Worm (Caenorhabditis elegans) whole organism, L1 larva: ENCODE data around the gene ztf-27.

Experiments used
- C04F5.9 ChIP-seq: sonication (generic microtip); optimal IDR thresholded peaks from 2 replicates; lab custom pipeline; 2016; ENCODE audit warnings: missing genetic modification characterization, missing compliant biosample characterization
- Y116A8C.19 ChIP-seq: sonication (generic microtip); optimal IDR thresholded peaks from 2 replicates; lab custom pipeline; 2016; ENCODE audit warnings: missing compliant biosample characterization, missing genetic modification characterization, borderline replicate concordance
- aha-1 ChIP-seq: fragments of 150-350 bp; optimal IDR thresholded peaks from 2 replicates; lab custom pipeline; 2014; ENCODE audit warnings: missing biosample characterization, missing genetic modification characterization
- alr-1 ChIP-seq: fragments of 200-800 bp; sonication (Bioruptor generic); optimal IDR thresholded peaks from 2 replicates; lab custom pipeline; 2018; ENCODE audit warnings: borderline replicate concordance, mild to moderate bottlenecking, missing genetic modification characterization, missing compliant biosample characterization
- blmp-1 ChIP-seq: fragments of 150-350 bp; optimal IDR thresholded peaks from 2 replicates; lab custom pipeline; 2014; ENCODE audit warnings: missing biosample characterization, missing genetic modification characterization
- ceh-63 ChIP-seq: fragments of 200-800 bp; sonication (Bioruptor generic); optimal IDR thresholded peaks from 2 replicates; lab custom pipeline; 2018; ENCODE audit warnings: mild to moderate bottlenecking, missing genetic modification characterization, missing compliant biosample characterization
- ceh-88 ChIP-seq: fragments of 200-800 bp; sonication (Bioruptor generic); IDR thresholded peaks from 2 replicates; pipeline ENCODE4 v1.3.6; 2022; ENCODE audit warnings: missing genetic modification characterization, missing compliant biosample characterization
- efl-1 ChIP-seq, 4 experiments: fragments of 150-350 bp; optimal IDR thresholded peaks in 3 of 4; peaks in 1 of 4; 1 replicate in 1 of 4; 2 replicates in 3 of 4; lab custom pipeline; 2014; ENCODE audit warnings: missing biosample characterization in 2 of 4, missing genetic modification characterization in 2 of 4, missing genetic modification reagents in 2 of 4
- egl-27 ChIP-seq, 2 experiments: fragments of 150-350 bp in 1 of 2; sonication (generic microtip); optimal IDR thresholded peaks; 3 replicates each; lab custom pipeline; 2017 to 2018; ENCODE audit warnings: missing biosample characterization in 2 of 2, missing genetic modification characterization in 2 of 2, missing genetic modification reagents in 2 of 2
- elt-2 ChIP-seq: sonication (generic microtip); optimal IDR thresholded peaks from 2 replicates; lab custom pipeline; 2016; ENCODE audit warnings: missing genetic modification characterization, mild to moderate bottlenecking, inconsistent platforms, missing compliant biosample characterization, missing genetic modification reagents
- elt-3 ChIP-seq, 6 experiments: fragments of 150-350 bp in 1 of 6; sonication (generic microtip); optimal IDR thresholded peaks; 2 replicates each; lab custom pipeline; 2017 to 2018; ENCODE audit warnings: missing biosample characterization in 6 of 6, missing genetic modification characterization in 6 of 6, inconsistent platforms in 1 of 6
- ets-5 ChIP-seq: fragments of 200-800 bp; sonication (Bioruptor generic); IDR thresholded peaks from 2 replicates; pipeline ENCODE4 v1.3.6; 2022; ENCODE audit warnings: missing genetic modification characterization, missing compliant biosample characterization
- fkh-10 ChIP-seq: sonication (generic microtip); optimal IDR thresholded peaks from 2 replicates; lab custom pipeline; 2017; ENCODE audit warnings: missing biosample characterization, missing genetic modification reagents, missing genetic modification characterization
- fkh-4 ChIP-seq: sonication (generic microtip); optimal IDR thresholded peaks from 2 replicates; lab custom pipeline; 2016; ENCODE audit warnings: missing compliant biosample characterization, missing genetic modification characterization, borderline replicate concordance
- fkh-8 ChIP-seq: sonication (generic microtip); optimal IDR thresholded peaks from 2 replicates; lab custom pipeline; 2016; ENCODE audit warnings: mild to moderate bottlenecking, missing genetic modification characterization, missing compliant biosample characterization
- fos-1 ChIP-seq: fragments of 150-350 bp; optimal IDR thresholded peaks from 2 replicates; lab custom pipeline; 2014; ENCODE audit warnings: missing biosample characterization, missing genetic modification characterization
- hlh-17 ChIP-seq: fragments of 200-800 bp; sonication (Bioruptor generic); optimal IDR thresholded peaks from 2 replicates; lab custom pipeline; 2018; ENCODE audit warnings: missing genetic modification characterization, mild to moderate bottlenecking, missing compliant biosample characterization, moderate library complexity, borderline replicate concordance
- irx-1 ChIP-seq: sonication (generic microtip); optimal IDR thresholded peaks from 2 replicates; lab custom pipeline; 2016; ENCODE audit warnings: missing genetic modification characterization, missing compliant biosample characterization
- lin-14 ChIP-seq: fragments of 200-800 bp; sonication (Bioruptor generic); optimal IDR thresholded peaks from 2 replicates; lab custom pipeline; 2018; ENCODE audit warnings: mild to moderate bottlenecking, missing genetic modification characterization, moderate library complexity, missing compliant biosample characterization
- lin-15B ChIP-seq: fragments of 150-350 bp; sonication (generic microtip); optimal IDR thresholded peaks from 3 replicates; lab custom pipeline; 2014; ENCODE audit warnings: missing biosample characterization, missing genetic modification characterization
- lin-35 ChIP-seq, 2 experiments: fragments of 150-350 bp; optimal IDR thresholded peaks; 2 replicates each; lab custom pipeline; 2014; ENCODE audit warnings: missing biosample characterization in 2 of 2, missing genetic modification characterization in 2 of 2, missing genetic modification reagents in 2 of 2
- lsy-2 ChIP-seq, 2 experiments: fragments of 150-350 bp; optimal IDR thresholded peaks; 2 replicates each; lab custom pipeline; 2014; ENCODE audit warnings: missing biosample characterization in 2 of 2, missing genetic modification characterization in 2 of 2
- mdl-1 ChIP-seq, 2 experiments: fragments of 150-350 bp; optimal IDR thresholded peaks; 2 replicates each; lab custom pipeline; 2014 to 2017; ENCODE audit warnings: missing biosample characterization in 2 of 2, missing genetic modification characterization in 2 of 2, inconsistent platforms in 1 of 2
- mep-1 ChIP-seq: fragments of 150-350 bp; optimal IDR thresholded peaks from 2 replicates; lab custom pipeline; 2014; ENCODE audit warnings: missing biosample characterization, missing genetic modification characterization
- nhr-12 ChIP-seq: sonication (generic microtip); optimal IDR thresholded peaks from 2 replicates; lab custom pipeline; 2017; ENCODE audit warnings: missing biosample characterization, missing genetic modification characterization
- nhr-19 ChIP-seq: fragments of 200-800 bp; sonication (Bioruptor generic); conservative IDR thresholded peaks from 2 replicates; pipeline ENCODE4 v1.3.6; 2022; ENCODE audit warnings: missing genetic modification characterization, missing compliant biosample characterization
- nhr-237 ChIP-seq: fragments of 150-350 bp; optimal IDR thresholded peaks from 2 replicates; lab custom pipeline; 2014; ENCODE audit warnings: missing biosample characterization, missing genetic modification characterization
- nhr-28 ChIP-seq: fragments of 150-350 bp; optimal IDR thresholded peaks from 2 replicates; lab custom pipeline; 2014; ENCODE audit warnings: missing biosample characterization, missing genetic modification characterization
- nhr-47 ChIP-seq: sonication (generic microtip); optimal IDR thresholded peaks from 2 replicates; lab custom pipeline; 2016; ENCODE audit warnings: mild to moderate bottlenecking, missing genetic modification characterization, moderate library complexity, missing compliant biosample characterization
- nhr-84 ChIP-seq: sonication (generic microtip); optimal IDR thresholded peaks from 2 replicates; lab custom pipeline; 2017; ENCODE audit warnings: missing biosample characterization, missing genetic modification characterization
- nhr-85 ChIP-seq: sonication (generic microtip); peaks from one replicate; lab custom pipeline; 2016; ENCODE audit warnings: missing genetic modification characterization, inconsistent platforms, missing compliant biosample characterization
- nhr-90 ChIP-seq: sonication (generic microtip); optimal IDR thresholded peaks from 2 replicates; lab custom pipeline; 2016; ENCODE audit warnings: mild to moderate bottlenecking, missing genetic modification characterization, missing compliant biosample characterization; ENCODE audit not compliant: poor library complexity
- pag-3 ChIP-seq: sonication (generic microtip); optimal IDR thresholded peaks from 2 replicates; lab custom pipeline; 2017; ENCODE audit warnings: missing genetic modification characterization, mild to moderate bottlenecking, missing compliant biosample characterization, antibody characterized with exemption, borderline replicate concordance; ENCODE audit not compliant: insufficient read depth
- pqm-1 ChIP-seq: sonication (generic microtip); optimal IDR thresholded peaks from 3 replicates; lab custom pipeline; 2017; ENCODE audit warnings: missing biosample characterization, missing genetic modification characterization
- rnt-1 ChIP-seq: sonication (generic microtip); optimal IDR thresholded peaks from 2 replicates; lab custom pipeline; 2016; ENCODE audit warnings: mild to moderate bottlenecking, missing genetic modification characterization, moderate library complexity, missing compliant biosample characterization
- snu-23 ChIP-seq: sonication (generic microtip); optimal IDR thresholded peaks from 2 replicates; lab custom pipeline; 2016; ENCODE audit warnings: missing genetic modification characterization, missing compliant biosample characterization
- sox-4 ChIP-seq: sonication (generic microtip); optimal IDR thresholded peaks from 2 replicates; lab custom pipeline; 2016; ENCODE audit warnings: missing genetic modification characterization, missing compliant biosample characterization
- sptf-1 ChIP-seq: fragments of 150-350 bp; optimal IDR thresholded peaks from 2 replicates; lab custom pipeline; 2014; ENCODE audit warnings: missing biosample characterization, missing genetic modification characterization
- sup-37 ChIP-seq: fragments of 200-800 bp; sonication (Bioruptor generic); optimal IDR thresholded peaks from 2 replicates; lab custom pipeline; 2018; ENCODE audit warnings: mild to moderate bottlenecking, missing genetic modification characterization, missing compliant biosample characterization
- tbx-2 ChIP-seq: sonication (generic microtip); optimal IDR thresholded peaks from 2 replicates; lab custom pipeline; 2016; ENCODE audit warnings: missing genetic modification characterization, missing compliant biosample characterization
- unc-130 ChIP-seq: fragments of 150-350 bp; optimal IDR thresholded peaks from 2 replicates; lab custom pipeline; 2017; ENCODE audit warnings: missing biosample characterization, missing genetic modification characterization, inconsistent platforms
- unc-86 ChIP-seq: sonication (generic microtip); optimal IDR thresholded peaks from 2 replicates; lab custom pipeline; 2016; ENCODE audit warnings: missing genetic modification characterization, missing compliant biosample characterization
- unc-98 ChIP-seq: fragments of 200-800 bp; sonication (Bioruptor generic); IDR thresholded peaks from 2 replicates; pipeline ENCODE4 v1.3.6; 2022; ENCODE audit warnings: missing genetic modification characterization, missing compliant biosample characterization
- vab-15 ChIP-seq: sonication (generic microtip); optimal IDR thresholded peaks from 2 replicates; lab custom pipeline; 2017; ENCODE audit warnings: missing genotype, mild to moderate bottlenecking, missing genetic modification characterization, missing compliant biosample characterization
- zip-4 ChIP-seq: fragments of 200-800 bp; sonication (Bioruptor generic); optimal IDR thresholded peaks from 2 replicates; lab custom pipeline; 2018; ENCODE audit warnings: mild to moderate bottlenecking, missing genetic modification characterization, moderate library complexity, missing compliant biosample characterization
- ztf-11 ChIP-seq, 2 experiments: sonication (generic microtip); optimal IDR thresholded peaks; 2 replicates each; lab custom pipeline; 2016 to 2017; ENCODE audit warnings: missing genetic modification characterization in 2 of 2, missing biosample characterization in 1 of 2, missing compliant biosample characterization in 1 of 2
- ztf-4 ChIP-seq: fragments of 150-350 bp; optimal IDR thresholded peaks from 2 replicates; lab custom pipeline; 2014; ENCODE audit warnings: missing biosample characterization, missing genetic modification characterization

The ztf-27 gene

ce11 chrII:10389038-10389437 is 3.9 kb downstream of the ztf-27 start (continued):
- TF ChIP-seq unc-130 (tag; lab: Kevin White, UChicago), result peak; percentile 26
- peak; percentile 87 for TF ChIP-seq lin-14 (GFP tag; lab: Kevin White, UChicago)
- TF ChIP-seq blmp-1 (tag; lab: Kevin White, UChicago), result peak; percentile 80
- TF ChIP-seq lin-35 (GFP tag; optimal IDR thresholded peaks at IDR 0.05; lab: Kevin White, UChicago), result peak in 1 of 2 experiments; percentile 80
- TF ChIP-seq mep-1 (tag; lab: Kevin White, UChicago), result peak; percentile 64
- peak; percentile 56 for TF ChIP-seq nhr-90 (tag; lab: Kevin White, UChicago)
- TF ChIP-seq aha-1 (tag; lab: Kevin White, UChicago), result no peak
- TF ChIP-seq nhr-85 (tag; lab: Kevin White, UChicago), result peak; percentile 86
- no peak for TF ChIP-seq pqm-1
- peak in 1 of 2 experiments; percentile 82 for TF ChIP-seq mdl-1 (tag; optimal IDR thresholded peaks at IDR 0.05; lab: Kevin White, UChicago)
- TF ChIP-seq nhr-47 (tag; lab: Kevin White, UChicago), result peak; percentile 19
- TF ChIP-seq C04F5.9 (tag; lab: Kevin White, UChicago), result no peak
- TF ChIP-seq egl-27 (tag; optimal IDR thresholded peaks at IDR 0.05; lab: Kevin White, UChicago), result no peak
- no peak for TF ChIP-seq lin-15B (tag; lab: Kevin White, UChicago)
- peak; percentile 35 for TF ChIP-seq rnt-1 (tag; lab: Kevin White, UChicago)
- TF ChIP-seq efl-1 (optimal IDR thresholded peaks at IDR 0.05; lab: Kevin White, UChicago), result peak in 1 of 2 experiments; percentile 4
- peak in 1 of 2 experiments; percentile 94 for TF ChIP-seq efl-1 (GFP tag; optimal IDR thresholded peaks at IDR 0.05 in 1 of 2; lab: Kevin White, UChicago)
- no peak for TF ChIP-seq nhr-84
- TF ChIP-seq nhr-19 (GFP tag; lab: Robert Waterston, UW), result peak; percentile 61
- no peak for TF ChIP-seq ets-5 (GFP tag; lab: Robert Waterston, UW)
- TF ChIP-seq elt-3 (tag; optimal IDR thresholded peaks at IDR 0.05; lab: Kevin White, UChicago), result peak; percentile 3 to 84 (median 58)
- TF ChIP-seq, all 84 proteins: peak for 23

- TF ChIP-seq unc-130 (tag; lab: Kevin White, UChicago) (peak; percentile 4), hlh-17 (GFP tag; lab: Kevin White, UChicago) (no peak), Y116A8C.19 (tag; lab: Kevin White, UChicago) (no peak), sptf-1 (no peak), elt-3 (tag; optimal IDR thresholded peaks at IDR 0.05; lab: Kevin White, UChicago) (no peak), snu-23 (GFP tag; lab: Kevin White, UChicago) (peak; percentile 40), elt-2 (tag; lab: Kevin White, UChicago) (peak; percentile 86), ets-5 (GFP tag; lab: Robert Waterston, UW) (no peak), fos-1 (no peak), mep-1 (tag; lab: Kevin White, UChicago) (peak; percentile 48), ceh-88 (no peak), nhr-12 (tag; lab: Kevin White, UChicago) (no peak), irx-1 (tag; lab: Kevin White, UChicago) (no peak), vab-15 (tag; lab: Kevin White, UChicago) (no peak), nhr-90 (tag; lab: Kevin White, UChicago) (peak; percentile 12), lin-15B (tag; lab: Kevin White, UChicago) (no peak), lsy-2 (tag; optimal IDR thresholded peaks at IDR 0.05; lab: Kevin White, UChicago) (peak in 1 of 2 experiments; percentile 25), ztf-11 (tag; optimal IDR thresholded peaks at IDR 0.05; lab: Kevin White, UChicago) (no peak), sup-37 (GFP tag; lab: Kevin White, UChicago) (no peak), nhr-237 (no peak), fkh-4 (tag; lab: Kevin White, UChicago) (no peak), fkh-10 (GFP tag; lab: Kevin White, UChicago) (no peak), alr-1 (tag; lab: Kevin White, UChicago) (no peak), zip-4 (GFP tag; lab: Kevin White, UChicago) (no peak), nhr-28 (tag; lab: Kevin White, UChicago) (no peak), egl-27 (tag; optimal IDR thresholded peaks at IDR 0.05; lab: Kevin White, UChicago) (no peak), sox-4 (tag; lab: Kevin White, UChicago) (no peak), tbx-2 (tag; lab: Kevin White, UChicago) (peak; percentile 22), ztf-4 (tag; lab: Kevin White, UChicago) (peak; percentile 12), mdl-1 (tag; optimal IDR thresholded peaks at IDR 0.05; lab: Kevin White, UChicago) (peak in 1 of 2 experiments; percentile 67), unc-98 (GFP tag; lab: Robert Waterston, UW) (no peak), aha-1 (tag; lab: Kevin White, UChicago) (no peak), lin-14 (GFP tag; lab: Kevin White, UChicago) (peak; percentile 68), unc-86 (no peak), fkh-8 (no peak), ceh-63 (GFP tag; lab: Kevin White, UChicago) (no peak), pag-3 (tag; lab: Kevin White, UChicago) (no peak), lin-35 (GFP tag; optimal IDR thresholded peaks at IDR 0.05; lab: Kevin White, UChicago) (peak in 1 of 2 experiments; percentile 61)
Measured at ce11 chrII:10389776-10390175, 4.6 kb downstream of the ztf-27 start.
